Fruit fly (Drosophila melanogaster) whole organism, adult: ENCODE results near the gene Zmynd10.

Experiments used
- CG11617 ChIP-seq: fragments of 200-800 bp; sonication (Bioruptor generic); optimal IDR thresholded peaks from 2 replicates; lab custom pipeline; 2017; ENCODE audit warnings: mild to moderate bottlenecking, missing biosample characterization, missing genetic modification reagents, missing genetic modification characterization
- CG14711 ChIP-seq: fragments of 200-800 bp; sonication (Bioruptor generic); optimal IDR thresholded peaks from 2 replicates; lab custom pipeline; 2018; ENCODE audit warnings: missing biosample characterization, mild to moderate bottlenecking, missing genetic modification characterization, moderate library complexity
- CG1620 ChIP-seq: fragments of 200-800 bp; sonication (Bioruptor generic); optimal IDR thresholded peaks from 2 replicates; lab custom pipeline; 2016; ENCODE audit warnings: missing biosample characterization, missing genetic modification characterization
- CG7045 ChIP-seq: fragments of 200-800 bp; sonication (Bioruptor generic); optimal IDR thresholded peaks from 2 replicates; lab custom pipeline; 2017; ENCODE audit warnings: missing biosample characterization, mild to moderate bottlenecking, missing genetic modification characterization
- Clk ChIP-seq: fragments of 200-800 bp; sonication (Bioruptor generic); optimal IDR thresholded peaks from 2 replicates; lab custom pipeline; 2017; ENCODE audit warnings: missing biosample characterization, missing genetic modification characterization
- Crg-1 ChIP-seq: fragments of 200-800 bp; sonication (Bioruptor generic); optimal IDR thresholded peaks from 2 replicates; lab custom pipeline; 2016; ENCODE audit warnings: missing biosample characterization, missing genetic modification characterization
- Hr96 ChIP-seq: fragments of 200-800 bp; sonication (Bioruptor generic); optimal IDR thresholded peaks from 2 replicates; lab custom pipeline; 2016; ENCODE audit warnings: missing biosample characterization, missing genetic modification characterization
- Mnt ChIP-seq: fragments of 200-800 bp; sonication (Bioruptor generic); optimal IDR thresholded peaks from 2 replicates; lab custom pipeline; 2016; ENCODE audit warnings: missing biosample characterization, mild to moderate bottlenecking, missing genetic modification characterization
- bab1 ChIP-seq: fragments of 200-800 bp; sonication (Bioruptor generic); optimal IDR thresholded peaks from 3 replicates; lab custom pipeline; 2019; ENCODE audit warnings: missing biosample characterization, mild to moderate bottlenecking, missing genetic modification characterization, moderate library complexity
- kay ChIP-seq: fragments of 200-800 bp; sonication (Bioruptor generic); peaks from one replicate; lab custom pipeline; 2016; ENCODE audit warnings: missing biosample characterization, missing genetic modification characterization, borderline replicate concordance
- pad ChIP-seq: fragments of 200-800 bp; sonication (Bioruptor generic); optimal IDR thresholded peaks from 3 replicates; lab custom pipeline; 2017; ENCODE audit warnings: missing biosample characterization, missing genetic modification characterization, mild to moderate bottlenecking, moderate library complexity, missing genetic modification reagents
- tj ChIP-seq: fragments of 200-800 bp; sonication (Bioruptor generic); optimal IDR thresholded peaks from 3 replicates; lab custom pipeline; 2017; ENCODE audit warnings: missing biosample characterization, mild to moderate bottlenecking, missing genetic modification characterization, moderate library complexity
- toe ChIP-seq: fragments of 200-800 bp; sonication (Bioruptor generic); optimal IDR thresholded peaks from 2 replicates; lab custom pipeline; 2016; ENCODE audit warnings: missing biosample characterization, missing genetic modification characterization

dm6 chr3L:13030055-13030634, 3.9 kb upstream of the Zmynd10 start:
- TF ChIP-seq Hr96 (no peak), Crg-1 (GFP tag; lab: Kevin White, UChicago) (no peak), pad (GFP tag; lab: Kevin White, UChicago) (no peak), CG11617 (GFP tag; lab: Kevin White, UChicago) (no peak), Mnt (no peak), tj (GFP tag; lab: Kevin White, UChicago) (peak; percentile 90), toe (no peak), bab1 (GFP tag; lab: Kevin White, UChicago) (peak; percentile 36), kay (no peak), CG1620 (no peak), Clk (GFP tag; lab: Kevin White, UChicago) (no peak), CG7045 (GFP tag; lab: Kevin White, UChicago) (no peak), CG14711 (tag; lab: Kevin White, UChicago) (no peak)
